Fruit fly (Drosophila melanogaster) whole organism, embryonic: ENCODE measurements around the gene dally.

ENCODE experiments used
- Blimp-1 ChIP-seq: fragments of 200-800 bp; sonication (Bioruptor generic); optimal IDR thresholded peaks from 3 replicates; lab custom pipeline; 2018; ENCODE audit warnings: missing biosample characterization, missing genetic modification characterization, mild to moderate bottlenecking, moderate library complexity, missing genetic modification reagents
- CG12236 ChIP-seq: fragments of 200-800 bp; sonication (Bioruptor generic); optimal IDR thresholded peaks from 2 replicates; lab custom pipeline; 2016; ENCODE audit warnings: missing biosample characterization, missing genetic modification characterization
- CG13296 ChIP-seq: fragments of 200-800 bp; sonication (Bioruptor generic); optimal IDR thresholded peaks from 3 replicates; lab custom pipeline; 2018; ENCODE audit warnings: missing biosample characterization, mild to moderate bottlenecking, missing genetic modification characterization
- CG16779 ChIP-seq: fragments of 200-800 bp; sonication (Bioruptor generic); IDR thresholded peaks from 2 replicates; pipeline ENCODE4 v1.3.6; 2022; ENCODE audit warnings: missing biosample characterization, missing genetic modification characterization
- CG31224 ChIP-seq: fragments of 200-800 bp; sonication (Bioruptor generic); IDR thresholded peaks from 2 replicates; pipeline ENCODE4 v1.3.6; 2022; ENCODE audit warnings: missing biosample characterization, missing genetic modification characterization
- CrebB ChIP-seq: fragments of 200-800 bp; sonication (Bioruptor generic); optimal IDR thresholded peaks from 3 replicates; lab custom pipeline; 2018; ENCODE audit warnings: missing biosample characterization, mild to moderate bottlenecking, missing genetic modification characterization
- GATAe ChIP-seq: fragments of 200-800 bp; sonication (Bioruptor generic); conservative IDR thresholded peaks from 2 replicates; pipeline ENCODE4 v1.3.6; 2022; ENCODE audit warnings: missing biosample characterization, missing genetic modification characterization
- Hr51 ChIP-seq, 2 experiments: fragments of 200-800 bp; sonication (Bioruptor generic); optimal IDR thresholded peaks; 2 replicates in 1 of 2; 3 replicates in 1 of 2; lab custom pipeline; 2016 to 2018; ENCODE audit warnings: missing biosample characterization in 2 of 2, missing genetic modification characterization in 2 of 2, mild to moderate bottlenecking in 1 of 2, moderate library complexity in 1 of 2
- Sox100B ChIP-seq: fragments of 200-800 bp; sonication (Bioruptor generic); optimal IDR thresholded peaks from 3 replicates; lab custom pipeline; 2018; ENCODE audit warnings: missing biosample characterization, mild to moderate bottlenecking, missing genetic modification characterization
- Sox102F ChIP-seq: fragments of 200-800 bp; sonication (Bioruptor generic); optimal IDR thresholded peaks from 2 replicates; lab custom pipeline; 2018; ENCODE audit warnings: missing biosample characterization, mild to moderate bottlenecking, missing genetic modification characterization, moderate library complexity
- bsh ChIP-seq, 2 experiments: fragments of 200-800 bp; sonication (Bioruptor generic); optimal IDR thresholded peaks; 2 replicates each; lab custom pipeline; 2017 to 2018; ENCODE audit warnings: mild to moderate bottlenecking in 2 of 2, missing biosample characterization in 2 of 2, missing genetic modification characterization in 2 of 2, moderate library complexity in 1 of 2
- jigr1 ChIP-seq: fragments of 200-800 bp; sonication (Bioruptor generic); IDR thresholded peaks from 3 replicates; pipeline ENCODE4 v1.3.6; 2022; ENCODE audit warnings: missing biosample characterization, missing genetic modification characterization
- kay ChIP-seq: fragments of 200-800 bp; sonication (Bioruptor generic); optimal IDR thresholded peaks from 2 replicates; lab custom pipeline; 2016; ENCODE audit warnings: missing biosample characterization, missing genetic modification characterization
- sima ChIP-seq: fragments of 200-800 bp; sonication (Bioruptor generic); optimal IDR thresholded peaks from 2 replicates; lab custom pipeline; 2016; ENCODE audit warnings: missing biosample characterization, missing genetic modification characterization

DNA sequence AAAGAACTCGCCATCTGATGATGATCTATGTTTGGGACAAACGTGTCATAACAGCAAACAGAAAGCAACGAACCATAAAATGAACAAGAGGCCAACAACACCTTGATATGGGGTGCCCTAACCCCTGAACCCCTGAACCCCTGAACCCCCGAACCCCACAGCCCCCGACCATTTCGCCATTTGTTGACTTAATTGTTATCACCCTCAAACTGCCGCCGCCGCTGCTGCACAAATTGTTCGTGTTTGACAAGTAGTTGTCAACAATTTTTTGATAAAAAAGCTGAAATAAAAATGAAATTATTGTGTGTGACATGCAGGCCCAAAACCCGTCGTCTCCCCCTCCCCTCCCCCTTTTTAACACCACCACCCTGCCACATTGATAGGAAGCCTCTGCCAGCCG, 45.7 kb downstream of the dally start:
- TF ChIP-seq sima (GFP tag; lab: Kevin White, UChicago): no peak
- no peak for TF ChIP-seq Sox100B
- TF ChIP-seq CG13296 (GFP tag; lab: Kevin White, UChicago): no peak
- TF ChIP-seq CG16779 (GFP tag; lab: Robert Waterston, UW): no peak
- no peak for TF ChIP-seq CG31224 (GFP tag; lab: Robert Waterston, UW)
- TF ChIP-seq CG12236 (GFP tag; lab: Kevin White, UChicago): no peak
- no peak for TF ChIP-seq Hr51 (GFP tag; optimal IDR thresholded peaks at IDR 0.05; lab: Kevin White, UChicago)
- no peak for TF ChIP-seq bsh (GFP tag; optimal IDR thresholded peaks at IDR 0.05; lab: Kevin White, UChicago)
- TF ChIP-seq GATAe (GFP tag; lab: Robert Waterston, UW): no peak
- TF ChIP-seq Sox102F: no peak
- TF ChIP-seq kay (GFP tag; lab: Kevin White, UChicago): no peak
- TF ChIP-seq jigr1: no peak
- no peak for TF ChIP-seq Blimp-1 (GFP tag; lab: Kevin White, UChicago)
- TF ChIP-seq CrebB (tag; lab: Kevin White, UChicago): no peak
